Worm (Caenorhabditis elegans) whole organism, L1 larva: ENCODE results near the gene F48F7.6.

ENCODE experiments used
- C04F5.9 ChIP-seq: sonication (generic microtip); optimal IDR thresholded peaks from 2 replicates; lab custom pipeline; 2016; ENCODE audit warnings: missing genetic modification characterization, missing compliant biosample characterization
- C34B4.2 ChIP-seq: sonication (generic microtip); optimal IDR thresholded peaks from 2 replicates; lab custom pipeline; 2017; ENCODE audit warnings: mild to moderate bottlenecking, missing genetic modification characterization, missing compliant biosample characterization
- F16B12.6 ChIP-seq: fragments of 150-350 bp; optimal IDR thresholded peaks from 2 replicates; lab custom pipeline; 2014; ENCODE audit warnings: missing biosample characterization, missing genetic modification characterization
- Y116A8C.19 ChIP-seq: sonication (generic microtip); optimal IDR thresholded peaks from 2 replicates; lab custom pipeline; 2016; ENCODE audit warnings: missing compliant biosample characterization, missing genetic modification characterization, borderline replicate concordance
- aha-1 ChIP-seq: fragments of 150-350 bp; optimal IDR thresholded peaks from 2 replicates; lab custom pipeline; 2014; ENCODE audit warnings: missing biosample characterization, missing genetic modification characterization
- ama-1 ChIP-seq: fragments of 150-350 bp; optimal IDR thresholded peaks from 2 replicates; lab custom pipeline; 2014
- blmp-1 ChIP-seq: fragments of 150-350 bp; optimal IDR thresholded peaks from 2 replicates; lab custom pipeline; 2014; ENCODE audit warnings: missing biosample characterization, missing genetic modification characterization
- ceh-63 ChIP-seq: fragments of 200-800 bp; sonication (Bioruptor generic); optimal IDR thresholded peaks from 2 replicates; lab custom pipeline; 2018; ENCODE audit warnings: mild to moderate bottlenecking, missing genetic modification characterization, missing compliant biosample characterization
- ceh-8 ChIP-seq: fragments of 200-800 bp; sonication (Bioruptor generic); optimal IDR thresholded peaks from 2 replicates; lab custom pipeline; 2018; ENCODE audit warnings: mild to moderate bottlenecking, missing genetic modification characterization, moderate library complexity, missing compliant biosample characterization
- ceh-88 ChIP-seq: fragments of 200-800 bp; sonication (Bioruptor generic); IDR thresholded peaks from 2 replicates; pipeline ENCODE4 v1.3.6; 2022; ENCODE audit warnings: missing genetic modification characterization, missing compliant biosample characterization
- ces-1 ChIP-seq: fragments of 150-350 bp; optimal IDR thresholded peaks from 2 replicates; lab custom pipeline; 2014; ENCODE audit warnings: missing biosample characterization, missing genetic modification reagents, missing genetic modification characterization
- dpl-1 ChIP-seq, 3 experiments: fragments of 150-350 bp in 2 of 3; sonication (generic microtip) in 1 of 3; optimal IDR thresholded peaks; 2 replicates each; lab custom pipeline; 2014 to 2017; ENCODE audit warnings: missing biosample characterization in 3 of 3, missing genetic modification characterization in 3 of 3, missing genetic modification reagents in 3 of 3
- dsc-1 ChIP-seq: sonication (generic microtip); optimal IDR thresholded peaks from 2 replicates; lab custom pipeline; 2016; ENCODE audit warnings: mild to moderate bottlenecking, missing genetic modification characterization, missing compliant biosample characterization
- efl-3 ChIP-seq: fragments of 200-800 bp; sonication (Bioruptor generic); optimal IDR thresholded peaks from 2 replicates; lab custom pipeline; 2018; ENCODE audit warnings: mild to moderate bottlenecking, missing genetic modification characterization, missing compliant biosample characterization
- egl-13 ChIP-seq: sonication (generic microtip); optimal IDR thresholded peaks from 2 replicates; lab custom pipeline; 2016; ENCODE audit warnings: missing genotype, missing genetic modification reagents, missing genetic modification characterization, missing compliant biosample characterization
- egl-27 ChIP-seq, 2 experiments: fragments of 150-350 bp in 1 of 2; sonication (generic microtip); optimal IDR thresholded peaks; 3 replicates each; lab custom pipeline; 2017 to 2018; ENCODE audit warnings: missing biosample characterization in 2 of 2, missing genetic modification characterization in 2 of 2, missing genetic modification reagents in 2 of 2
- elt-2 ChIP-seq: sonication (generic microtip); optimal IDR thresholded peaks from 2 replicates; lab custom pipeline; 2016; ENCODE audit warnings: missing genetic modification characterization, mild to moderate bottlenecking, inconsistent platforms, missing compliant biosample characterization, missing genetic modification reagents
- elt-3 ChIP-seq, 6 experiments: fragments of 150-350 bp in 1 of 6; sonication (generic microtip); optimal IDR thresholded peaks; 2 replicates each; lab custom pipeline; 2017 to 2018; ENCODE audit warnings: missing biosample characterization in 6 of 6, missing genetic modification characterization in 6 of 6, inconsistent platforms in 1 of 6
- ets-5 ChIP-seq: fragments of 200-800 bp; sonication (Bioruptor generic); IDR thresholded peaks from 2 replicates; pipeline ENCODE4 v1.3.6; 2022; ENCODE audit warnings: missing genetic modification characterization, missing compliant biosample characterization
- fkh-10 ChIP-seq: sonication (generic microtip); optimal IDR thresholded peaks from 2 replicates; lab custom pipeline; 2017; ENCODE audit warnings: missing biosample characterization, missing genetic modification reagents, missing genetic modification characterization
- fkh-4 ChIP-seq: sonication (generic microtip); optimal IDR thresholded peaks from 2 replicates; lab custom pipeline; 2016; ENCODE audit warnings: missing compliant biosample characterization, missing genetic modification characterization, borderline replicate concordance
- fkh-8 ChIP-seq: sonication (generic microtip); optimal IDR thresholded peaks from 2 replicates; lab custom pipeline; 2016; ENCODE audit warnings: mild to moderate bottlenecking, missing genetic modification characterization, missing compliant biosample characterization
- fos-1 ChIP-seq: fragments of 150-350 bp; optimal IDR thresholded peaks from 2 replicates; lab custom pipeline; 2014; ENCODE audit warnings: missing biosample characterization, missing genetic modification characterization
- grh-1 ChIP-seq: fragments of 200-800 bp; sonication (Bioruptor generic); IDR thresholded peaks from 2 replicates; pipeline ENCODE4 v1.3.6; 2022; ENCODE audit warnings: missing genetic modification reagents, missing genetic modification characterization, missing compliant biosample characterization
- hlh-17 ChIP-seq: fragments of 200-800 bp; sonication (Bioruptor generic); optimal IDR thresholded peaks from 2 replicates; lab custom pipeline; 2018; ENCODE audit warnings: missing genetic modification characterization, mild to moderate bottlenecking, missing compliant biosample characterization, moderate library complexity, borderline replicate concordance
- hpl-2 ChIP-seq: fragments of 150-350 bp; optimal IDR thresholded peaks from 2 replicates; lab custom pipeline; 2014; ENCODE audit warnings: missing biosample characterization, missing genetic modification reagents, missing genetic modification characterization
- irx-1 ChIP-seq: sonication (generic microtip); optimal IDR thresholded peaks from 2 replicates; lab custom pipeline; 2016; ENCODE audit warnings: missing genetic modification characterization, missing compliant biosample characterization
- isw-1 ChIP-seq: fragments of 200-800 bp; sonication (Bioruptor generic); IDR thresholded peaks from 2 replicates; pipeline ENCODE4 v1.3.6; 2022; ENCODE audit warnings: missing genetic modification characterization, missing compliant biosample characterization
- jun-1 ChIP-seq: fragments of 150-350 bp; optimal IDR thresholded peaks from 2 replicates; lab custom pipeline; 2014; ENCODE audit warnings: missing biosample characterization, missing genetic modification reagents, missing genetic modification characterization
- lin-13 ChIP-seq: fragments of 150-350 bp; optimal IDR thresholded peaks from 2 replicates; lab custom pipeline; 2014; ENCODE audit warnings: missing biosample characterization, missing genetic modification reagents, missing genetic modification characterization
- lin-35 ChIP-seq, 2 experiments: fragments of 150-350 bp; optimal IDR thresholded peaks; 2 replicates each; lab custom pipeline; 2014; ENCODE audit warnings: missing biosample characterization in 2 of 2, missing genetic modification characterization in 2 of 2, missing genetic modification reagents in 2 of 2
- mab-9 ChIP-seq: fragments of 200-800 bp; sonication (Bioruptor generic); IDR thresholded peaks from 2 replicates; pipeline ENCODE4 v1.3.6; 2022; ENCODE audit warnings: missing genetic modification reagents, missing genetic modification characterization, missing compliant biosample characterization
- mdl-1 ChIP-seq, 2 experiments: fragments of 150-350 bp; optimal IDR thresholded peaks; 2 replicates each; lab custom pipeline; 2014 to 2017; ENCODE audit warnings: missing biosample characterization in 2 of 2, missing genetic modification characterization in 2 of 2, inconsistent platforms in 1 of 2
- mef-2 ChIP-seq: fragments of 150-350 bp; optimal IDR thresholded peaks from 2 replicates; lab custom pipeline; 2014; ENCODE audit warnings: missing biosample characterization, missing genetic modification characterization
- mep-1 ChIP-seq: fragments of 150-350 bp; optimal IDR thresholded peaks from 2 replicates; lab custom pipeline; 2014; ENCODE audit warnings: missing biosample characterization, missing genetic modification characterization
- nhr-19 ChIP-seq: fragments of 200-800 bp; sonication (Bioruptor generic); conservative IDR thresholded peaks from 2 replicates; pipeline ENCODE4 v1.3.6; 2022; ENCODE audit warnings: missing genetic modification characterization, missing compliant biosample characterization
- nhr-28 ChIP-seq: fragments of 150-350 bp; optimal IDR thresholded peaks from 2 replicates; lab custom pipeline; 2014; ENCODE audit warnings: missing biosample characterization, missing genetic modification characterization
- nhr-77 ChIP-seq: fragments of 150-350 bp; optimal IDR thresholded peaks from 2 replicates; lab custom pipeline; 2014; ENCODE audit warnings: missing biosample characterization, missing genetic modification characterization
- nhr-84 ChIP-seq: sonication (generic microtip); optimal IDR thresholded peaks from 2 replicates; lab custom pipeline; 2017; ENCODE audit warnings: missing biosample characterization, missing genetic modification characterization
- nhr-85 ChIP-seq: sonication (generic microtip); peaks from one replicate; lab custom pipeline; 2016; ENCODE audit warnings: missing genetic modification characterization, inconsistent platforms, missing compliant biosample characterization
- pag-3 ChIP-seq: sonication (generic microtip); optimal IDR thresholded peaks from 2 replicates; lab custom pipeline; 2017; ENCODE audit warnings: missing genetic modification characterization, mild to moderate bottlenecking, missing compliant biosample characterization, antibody characterized with exemption, borderline replicate concordance; ENCODE audit not compliant: insufficient read depth
- pqm-1 ChIP-seq: sonication (generic microtip); optimal IDR thresholded peaks from 3 replicates; lab custom pipeline; 2017; ENCODE audit warnings: missing biosample characterization, missing genetic modification characterization
- skn-1 ChIP-seq: fragments of 150-350 bp; optimal IDR thresholded peaks from 2 replicates; lab custom pipeline; 2014; ENCODE audit warnings: missing biosample characterization, missing genetic modification characterization
- snu-23 ChIP-seq: sonication (generic microtip); optimal IDR thresholded peaks from 2 replicates; lab custom pipeline; 2016; ENCODE audit warnings: missing genetic modification characterization, missing compliant biosample characterization
- sptf-1 ChIP-seq: fragments of 150-350 bp; optimal IDR thresholded peaks from 2 replicates; lab custom pipeline; 2014; ENCODE audit warnings: missing biosample characterization, missing genetic modification characterization
- sup-37 ChIP-seq: fragments of 200-800 bp; sonication (Bioruptor generic); optimal IDR thresholded peaks from 2 replicates; lab custom pipeline; 2018; ENCODE audit warnings: mild to moderate bottlenecking, missing genetic modification characterization, missing compliant biosample characterization
- swsn-7 ChIP-seq: sonication (generic microtip); optimal IDR thresholded peaks from 2 replicates; lab custom pipeline; 2016; ENCODE audit warnings: missing genetic modification characterization, missing compliant biosample characterization
- tbx-2 ChIP-seq: sonication (generic microtip); optimal IDR thresholded peaks from 2 replicates; lab custom pipeline; 2016; ENCODE audit warnings: missing genetic modification characterization, missing compliant biosample characterization
- unc-30 ChIP-seq: sonication (generic microtip); optimal IDR thresholded peaks from 2 replicates; lab custom pipeline; 2017; ENCODE audit warnings: missing biosample characterization, missing genetic modification characterization
- unc-62 ChIP-seq: fragments of 150-350 bp; optimal IDR thresholded peaks from 2 replicates; lab custom pipeline; 2014; ENCODE audit warnings: missing biosample characterization, missing genetic modification reagents, missing genetic modification characterization
- unc-86 ChIP-seq: sonication (generic microtip); optimal IDR thresholded peaks from 2 replicates; lab custom pipeline; 2016; ENCODE audit warnings: missing genetic modification characterization, missing compliant biosample characterization
- xbp-1 ChIP-seq: sonication (generic microtip); optimal IDR thresholded peaks from 2 replicates; lab custom pipeline; 2016; ENCODE audit warnings: missing genetic modification characterization, missing compliant biosample characterization
- zag-1 ChIP-seq: fragments of 150-350 bp; optimal IDR thresholded peaks from 2 replicates; lab custom pipeline; 2014; ENCODE audit warnings: missing biosample characterization, missing genetic modification characterization
- ztf-4 ChIP-seq: fragments of 150-350 bp; optimal IDR thresholded peaks from 2 replicates; lab custom pipeline; 2014; ENCODE audit warnings: missing biosample characterization, missing genetic modification characterization

F48F7.6 gene

ce11 chrX:13975314-13975713 lies 2.3 kb upstream of the F48F7.6 start, which contains the start of gene F48F7.5 (continued):
- TF ChIP-seq fkh-10 (GFP tag; lab: Kevin White, UChicago) (no peak), unc-86 (tag; lab: Kevin White, UChicago) (no peak), ceh-63 (GFP tag; lab: Kevin White, UChicago) (no peak), elt-2 (tag; lab: Kevin White, UChicago) (no peak), dpl-1 (GFP tag; optimal IDR thresholded peaks at IDR 0.05; lab: Kevin White, UChicago) (no peak), efl-3 (GFP tag; lab: Kevin White, UChicago) (no peak), tbx-2 (tag; lab: Kevin White, UChicago) (peak; percentile 64), blmp-1 (peak; percentile 97), dsc-1 (tag; lab: Kevin White, UChicago) (peak; percentile 27), F16B12.6 (tag; lab: Kevin White, UChicago) (no peak), fkh-8 (tag; lab: Kevin White, UChicago) (no peak), irx-1 (tag; lab: Kevin White, UChicago) (peak; percentile 13), egl-27 (tag; optimal IDR thresholded peaks at IDR 0.05; lab: Kevin White, UChicago) (no peak), xbp-1 (no peak), elt-3 (tag; optimal IDR thresholded peaks at IDR 0.05; lab: Kevin White, UChicago) (peak in 2 of 6 experiments; percentile 60 to 75), ces-1 (GFP tag; lab: Kevin White, UChicago) (no peak), swsn-7 (tag; lab: Kevin White, UChicago) (peak; percentile 37), mef-2 (tag; lab: Kevin White, UChicago) (peak; percentile 31), egl-13 (tag; lab: Kevin White, UChicago) (no peak), sup-37 (GFP tag; lab: Kevin White, UChicago) (no peak), hlh-17 (no peak), fos-1 (tag; lab: Kevin White, UChicago) (no peak), pag-3 (tag; lab: Kevin White, UChicago) (peak; percentile 96), nhr-19 (GFP tag; lab: Robert Waterston, UW) (peak; percentile 50), ceh-8 (no peak), C34B4.2 (tag; lab: Kevin White, UChicago) (no peak), sptf-1 (tag; lab: Kevin White, UChicago) (no peak), unc-62 (no peak), zag-1 (tag; lab: Kevin White, UChicago) (no peak), grh-1 (GFP tag; lab: Robert Waterston, UW) (no peak), snu-23 (peak; percentile 72), mab-9 (GFP tag; lab: Robert Waterston, UW) (no peak), C04F5.9 (no peak), ztf-4 (peak; percentile 44), mdl-1 (tag; optimal IDR thresholded peaks at IDR 0.05; lab: Kevin White, UChicago) (peak in 1 of 2 experiments; percentile 56), skn-1 (tag; lab: Kevin White, UChicago) (peak; percentile 7), nhr-85 (tag; lab: Kevin White, UChicago) (peak; percentile 90), unc-30 (tag; lab: Kevin White, UChicago) (no peak), aha-1 (tag; lab: Kevin White, UChicago) (no peak), nhr-28 (tag; lab: Kevin White, UChicago) (no peak), ets-5 (GFP tag; lab: Robert Waterston, UW) (no peak), lin-13 (GFP tag; lab: Kevin White, UChicago) (no peak), hpl-2 (no peak), nhr-84 (tag; lab: Kevin White, UChicago) (no peak), nhr-77 (no peak), pqm-1 (tag; lab: Kevin White, UChicago) (no peak), fkh-4 (tag; lab: Kevin White, UChicago) (no peak), ceh-88 (GFP tag; lab: Robert Waterston, UW) (no peak), mep-1 (no peak), ama-1 (lab: Kevin White, UChicago) (no peak), lin-35 (GFP tag; optimal IDR thresholded peaks at IDR 0.05; lab: Kevin White, UChicago) (peak; percentile 9 to 45), Y116A8C.19 (tag; lab: Kevin White, UChicago) (no peak), isw-1 (GFP tag; lab: Robert Waterston, UW) (no peak), jun-1 (tag; lab: Kevin White, UChicago) (no peak)
- TF ChIP-seq, all 84 proteins: peak for 24
